Worm (Caenorhabditis elegans) whole organism, L1 larva: Measurements from ENCODE around the gene nlp-3.

Experiments
- C16A3.4 ChIP-seq: fragments of 150-350 bp; optimal IDR thresholded peaks from 2 replicates; lab custom pipeline; 2014; ENCODE audit warnings: missing biosample characterization, missing genetic modification characterization
- Y116A8C.19 ChIP-seq: sonication (generic microtip); optimal IDR thresholded peaks from 2 replicates; lab custom pipeline; 2016; ENCODE audit warnings: missing compliant biosample characterization, missing genetic modification characterization, borderline replicate concordance
- ama-1 ChIP-seq: fragments of 150-350 bp; optimal IDR thresholded peaks from 2 replicates; lab custom pipeline; 2014
- blmp-1 ChIP-seq: fragments of 150-350 bp; optimal IDR thresholded peaks from 2 replicates; lab custom pipeline; 2014; ENCODE audit warnings: missing biosample characterization, missing genetic modification characterization
- ceh-63 ChIP-seq: fragments of 200-800 bp; sonication (Bioruptor generic); optimal IDR thresholded peaks from 2 replicates; lab custom pipeline; 2018; ENCODE audit warnings: mild to moderate bottlenecking, missing genetic modification characterization, missing compliant biosample characterization
- ceh-82 ChIP-seq, 3 experiments: fragments of 150-350 bp in 1 of 3; sonication (generic microtip) in 2 of 3; optimal IDR thresholded peaks; 2 replicates each; lab custom pipeline; 2014 to 2017; ENCODE audit warnings: missing biosample characterization in 3 of 3, missing genetic modification characterization in 3 of 3
- ceh-88 ChIP-seq: fragments of 200-800 bp; sonication (Bioruptor generic); IDR thresholded peaks from 2 replicates; pipeline ENCODE4 v1.3.6; 2022; ENCODE audit warnings: missing genetic modification characterization, missing compliant biosample characterization
- ces-1 ChIP-seq: fragments of 150-350 bp; optimal IDR thresholded peaks from 2 replicates; lab custom pipeline; 2014; ENCODE audit warnings: missing biosample characterization, missing genetic modification reagents, missing genetic modification characterization
- dpl-1 ChIP-seq, 3 experiments: fragments of 150-350 bp in 2 of 3; sonication (generic microtip) in 1 of 3; optimal IDR thresholded peaks; 2 replicates each; lab custom pipeline; 2014 to 2017; ENCODE audit warnings: missing biosample characterization in 3 of 3, missing genetic modification characterization in 3 of 3, missing genetic modification reagents in 3 of 3
- efl-1 ChIP-seq, 4 experiments: fragments of 150-350 bp; optimal IDR thresholded peaks in 3 of 4; peaks in 1 of 4; 1 replicate in 1 of 4; 2 replicates in 3 of 4; lab custom pipeline; 2014; ENCODE audit warnings: missing biosample characterization in 2 of 4, missing genetic modification characterization in 2 of 4, missing genetic modification reagents in 2 of 4
- efl-3 ChIP-seq: fragments of 200-800 bp; sonication (Bioruptor generic); optimal IDR thresholded peaks from 2 replicates; lab custom pipeline; 2018; ENCODE audit warnings: mild to moderate bottlenecking, missing genetic modification characterization, missing compliant biosample characterization
- egl-27 ChIP-seq, 2 experiments: fragments of 150-350 bp in 1 of 2; sonication (generic microtip); optimal IDR thresholded peaks; 3 replicates each; lab custom pipeline; 2017 to 2018; ENCODE audit warnings: missing biosample characterization in 2 of 2, missing genetic modification characterization in 2 of 2, missing genetic modification reagents in 2 of 2
- fos-1 ChIP-seq: fragments of 150-350 bp; optimal IDR thresholded peaks from 2 replicates; lab custom pipeline; 2014; ENCODE audit warnings: missing biosample characterization, missing genetic modification characterization
- hlh-4 ChIP-seq: sonication (generic microtip); optimal IDR thresholded peaks from 2 replicates; lab custom pipeline; 2016; ENCODE audit warnings: mild to moderate bottlenecking, missing genetic modification characterization, missing compliant biosample characterization
- hpl-2 ChIP-seq: fragments of 150-350 bp; optimal IDR thresholded peaks from 2 replicates; lab custom pipeline; 2014; ENCODE audit warnings: missing biosample characterization, missing genetic modification reagents, missing genetic modification characterization
- irx-1 ChIP-seq: sonication (generic microtip); optimal IDR thresholded peaks from 2 replicates; lab custom pipeline; 2016; ENCODE audit warnings: missing genetic modification characterization, missing compliant biosample characterization
- jun-1 ChIP-seq: fragments of 150-350 bp; optimal IDR thresholded peaks from 2 replicates; lab custom pipeline; 2014; ENCODE audit warnings: missing biosample characterization, missing genetic modification reagents, missing genetic modification characterization
- lin-15B ChIP-seq: fragments of 150-350 bp; sonication (generic microtip); optimal IDR thresholded peaks from 3 replicates; lab custom pipeline; 2014; ENCODE audit warnings: missing biosample characterization, missing genetic modification characterization
- lir-3 ChIP-seq: sonication (generic microtip); optimal IDR thresholded peaks from 2 replicates; lab custom pipeline; 2016; ENCODE audit warnings: mild to moderate bottlenecking, missing genetic modification characterization, moderate library complexity, missing compliant biosample characterization; ENCODE audit not compliant: poor library complexity
- lsy-2 ChIP-seq, 2 experiments: fragments of 150-350 bp; optimal IDR thresholded peaks; 2 replicates each; lab custom pipeline; 2014; ENCODE audit warnings: missing biosample characterization in 2 of 2, missing genetic modification characterization in 2 of 2
- mab-9 ChIP-seq: fragments of 200-800 bp; sonication (Bioruptor generic); IDR thresholded peaks from 2 replicates; pipeline ENCODE4 v1.3.6; 2022; ENCODE audit warnings: missing genetic modification reagents, missing genetic modification characterization, missing compliant biosample characterization
- mdl-1 ChIP-seq, 2 experiments: fragments of 150-350 bp; optimal IDR thresholded peaks; 2 replicates each; lab custom pipeline; 2014 to 2017; ENCODE audit warnings: missing biosample characterization in 2 of 2, missing genetic modification characterization in 2 of 2, inconsistent platforms in 1 of 2
- mef-2 ChIP-seq: fragments of 150-350 bp; optimal IDR thresholded peaks from 2 replicates; lab custom pipeline; 2014; ENCODE audit warnings: missing biosample characterization, missing genetic modification characterization
- nhr-11 ChIP-seq: fragments of 150-350 bp; optimal IDR thresholded peaks from 2 replicates; lab custom pipeline; 2014; ENCODE audit warnings: missing biosample characterization, missing genetic modification characterization
- nhr-19 ChIP-seq: fragments of 200-800 bp; sonication (Bioruptor generic); conservative IDR thresholded peaks from 2 replicates; pipeline ENCODE4 v1.3.6; 2022; ENCODE audit warnings: missing genetic modification characterization, missing compliant biosample characterization
- nhr-20 ChIP-seq: sonication (generic microtip); optimal IDR thresholded peaks from 2 replicates; lab custom pipeline; 2016; ENCODE audit warnings: mild to moderate bottlenecking, missing genetic modification characterization, missing compliant biosample characterization
- nhr-237 ChIP-seq: fragments of 150-350 bp; optimal IDR thresholded peaks from 2 replicates; lab custom pipeline; 2014; ENCODE audit warnings: missing biosample characterization, missing genetic modification characterization
- nhr-77 ChIP-seq: fragments of 150-350 bp; optimal IDR thresholded peaks from 2 replicates; lab custom pipeline; 2014; ENCODE audit warnings: missing biosample characterization, missing genetic modification characterization
- nhr-85 ChIP-seq: sonication (generic microtip); peaks from one replicate; lab custom pipeline; 2016; ENCODE audit warnings: missing genetic modification characterization, inconsistent platforms, missing compliant biosample characterization
- rnt-1 ChIP-seq: sonication (generic microtip); optimal IDR thresholded peaks from 2 replicates; lab custom pipeline; 2016; ENCODE audit warnings: mild to moderate bottlenecking, missing genetic modification characterization, moderate library complexity, missing compliant biosample characterization
- skn-1 ChIP-seq: fragments of 150-350 bp; optimal IDR thresholded peaks from 2 replicates; lab custom pipeline; 2014; ENCODE audit warnings: missing biosample characterization, missing genetic modification characterization
- snu-23 ChIP-seq: sonication (generic microtip); optimal IDR thresholded peaks from 2 replicates; lab custom pipeline; 2016; ENCODE audit warnings: missing genetic modification characterization, missing compliant biosample characterization
- sox-4 ChIP-seq: sonication (generic microtip); optimal IDR thresholded peaks from 2 replicates; lab custom pipeline; 2016; ENCODE audit warnings: missing genetic modification characterization, missing compliant biosample characterization
- sptf-1 ChIP-seq: fragments of 150-350 bp; optimal IDR thresholded peaks from 2 replicates; lab custom pipeline; 2014; ENCODE audit warnings: missing biosample characterization, missing genetic modification characterization
- sup-37 ChIP-seq: fragments of 200-800 bp; sonication (Bioruptor generic); optimal IDR thresholded peaks from 2 replicates; lab custom pipeline; 2018; ENCODE audit warnings: mild to moderate bottlenecking, missing genetic modification characterization, missing compliant biosample characterization
- swsn-7 ChIP-seq: sonication (generic microtip); optimal IDR thresholded peaks from 2 replicates; lab custom pipeline; 2016; ENCODE audit warnings: missing genetic modification characterization, missing compliant biosample characterization
- tbx-2 ChIP-seq: sonication (generic microtip); optimal IDR thresholded peaks from 2 replicates; lab custom pipeline; 2016; ENCODE audit warnings: missing genetic modification characterization, missing compliant biosample characterization
- unc-130 ChIP-seq: fragments of 150-350 bp; optimal IDR thresholded peaks from 2 replicates; lab custom pipeline; 2017; ENCODE audit warnings: missing biosample characterization, missing genetic modification characterization, inconsistent platforms
- unc-30 ChIP-seq: sonication (generic microtip); optimal IDR thresholded peaks from 2 replicates; lab custom pipeline; 2017; ENCODE audit warnings: missing biosample characterization, missing genetic modification characterization
- unc-86 ChIP-seq: sonication (generic microtip); optimal IDR thresholded peaks from 2 replicates; lab custom pipeline; 2016; ENCODE audit warnings: missing genetic modification characterization, missing compliant biosample characterization
- zag-1 ChIP-seq: fragments of 150-350 bp; optimal IDR thresholded peaks from 2 replicates; lab custom pipeline; 2014; ENCODE audit warnings: missing biosample characterization, missing genetic modification characterization
- ztf-11 ChIP-seq, 2 experiments: sonication (generic microtip); optimal IDR thresholded peaks; 2 replicates each; lab custom pipeline; 2016 to 2017; ENCODE audit warnings: missing genetic modification characterization in 2 of 2, missing biosample characterization in 1 of 2, missing compliant biosample characterization in 1 of 2

The nlp-3 gene

DNA sequence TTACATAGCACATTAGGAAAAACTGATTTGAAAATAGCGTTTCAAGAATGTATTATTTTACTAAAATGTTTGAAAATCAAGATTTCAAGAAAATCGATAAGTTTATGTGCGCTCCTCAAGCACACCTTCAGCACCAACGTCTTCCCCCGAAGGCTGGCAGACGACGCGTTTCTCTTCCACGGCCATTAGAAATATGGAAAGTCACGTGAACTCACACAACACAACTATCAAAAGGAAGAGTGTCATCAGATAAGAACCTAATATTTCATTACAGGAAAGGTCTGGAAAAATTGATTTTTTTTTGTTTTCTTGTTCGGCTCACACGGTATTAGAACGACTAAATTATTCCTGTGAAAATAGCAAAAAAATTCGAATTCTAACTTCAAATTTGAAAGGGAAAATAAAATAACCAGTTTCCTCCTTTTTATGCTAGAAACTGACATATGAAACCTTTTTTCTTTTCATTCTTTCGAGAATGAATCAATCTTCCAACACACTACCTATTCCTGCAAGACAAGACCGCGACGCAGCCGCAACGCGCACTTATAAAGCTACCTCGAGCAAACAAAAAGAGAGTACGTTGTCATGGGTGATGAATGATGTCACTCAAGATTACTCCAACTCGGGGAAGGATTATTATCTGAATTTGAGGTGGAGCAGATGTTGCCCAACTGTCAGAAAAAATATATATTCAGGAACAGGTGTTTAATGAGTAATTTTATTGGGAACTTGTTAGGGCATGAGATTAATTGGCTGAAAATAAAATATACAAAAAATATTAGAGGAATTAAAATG, 47.1 kb upstream of the nlp-3 start (continued):
- TF ChIP-seq nhr-77 (no peak), dpl-1 (GFP tag; optimal IDR thresholded peaks at IDR 0.05; lab: Kevin White, UChicago) (peak in 1 of 3 experiments; percentile 11), lsy-2 (tag; optimal IDR thresholded peaks at IDR 0.05; lab: Kevin White, UChicago) (peak in 1 of 2 experiments; percentile 12), efl-3 (GFP tag; lab: Kevin White, UChicago) (no peak), mdl-1 (tag; optimal IDR thresholded peaks at IDR 0.05; lab: Kevin White, UChicago) (peak in 1 of 2 experiments; percentile 23), blmp-1 (tag; lab: Kevin White, UChicago) (peak; percentile 12), rnt-1 (tag; lab: Kevin White, UChicago) (peak; percentile 35), nhr-85 (tag; lab: Kevin White, UChicago) (peak; percentile 75), C16A3.4 (tag; lab: Kevin White, UChicago) (no peak), sup-37 (GFP tag; lab: Kevin White, UChicago) (no peak), sox-4 (peak; percentile 14), nhr-20 (tag; lab: Kevin White, UChicago) (peak; percentile 16), hlh-4 (tag; lab: Kevin White, UChicago) (peak; percentile 49), ztf-11 (tag; optimal IDR thresholded peaks at IDR 0.05; lab: Kevin White, UChicago) (peak in 1 of 2 experiments; percentile 50), irx-1 (tag; lab: Kevin White, UChicago) (no peak), egl-27 (tag; optimal IDR thresholded peaks at IDR 0.05; lab: Kevin White, UChicago) (no peak), ceh-88 (GFP tag; lab: Robert Waterston, UW) (no peak), zag-1 (tag; lab: Kevin White, UChicago) (no peak)

- no peak for TF ChIP-seq sptf-1 (tag; lab: Kevin White, UChicago)
- no peak for TF ChIP-seq hpl-2 (GFP tag; lab: Kevin White, UChicago)
- TF ChIP-seq ceh-63, result no peak
- TF ChIP-seq efl-3 (GFP tag; lab: Kevin White, UChicago), result no peak
- no peak for TF ChIP-seq ztf-11 (tag; optimal IDR thresholded peaks at IDR 0.05; lab: Kevin White, UChicago)
- no peak for TF ChIP-seq dpl-1 (GFP tag; optimal IDR thresholded peaks at IDR 0.05; lab: Kevin White, UChicago)
- no peak for TF ChIP-seq snu-23
- no peak for TF ChIP-seq tbx-2
- no peak for TF ChIP-seq nhr-77
- TF ChIP-seq sox-4, result no peak
- TF ChIP-seq ceh-82 (tag; optimal IDR thresholded peaks at IDR 0.05; lab: Kevin White, UChicago), result no peak
- no peak for TF ChIP-seq egl-27 (tag; optimal IDR thresholded peaks at IDR 0.05; lab: Kevin White, UChicago)
- no peak for TF ChIP-seq jun-1 (tag; lab: Kevin White, UChicago)
- no peak for TF ChIP-seq lin-15B
- no peak for TF ChIP-seq nhr-237 (tag; lab: Kevin White, UChicago)
- TF ChIP-seq mef-2 (tag; lab: Kevin White, UChicago), result no peak
Observed at ce11 chrX:13224608-13225007, 46.4 kb upstream of the nlp-3 start, which contains the start of gene skr-19. Gene skr-19, minus strand, starts transcription at chrX:13224708.

- TF ChIP-seq nhr-19 (GFP tag; lab: Robert Waterston, UW) (no peak), unc-30 (tag; lab: Kevin White, UChicago) (no peak), lin-15B (no peak), lsy-2 (tag; optimal IDR thresholded peaks at IDR 0.05; lab: Kevin White, UChicago) (no peak), ama-1 (lab: Kevin White, UChicago) (no peak), egl-27 (tag; optimal IDR thresholded peaks at IDR 0.05; lab: Kevin White, UChicago) (no peak), mab-9 (no peak), skn-1 (tag; lab: Kevin White, UChicago) (no peak), dpl-1 (GFP tag; optimal IDR thresholded peaks at IDR 0.05; lab: Kevin White, UChicago) (no peak), ces-1 (GFP tag; lab: Kevin White, UChicago) (no peak), Y116A8C.19 (tag; lab: Kevin White, UChicago) (no peak), fos-1 (tag; lab: Kevin White, UChicago) (no peak), unc-86 (tag; lab: Kevin White, UChicago) (no peak), lir-3 (tag; lab: Kevin White, UChicago) (no peak), swsn-7 (no peak), nhr-11 (tag; lab: Kevin White, UChicago) (no peak), efl-1 (optimal IDR thresholded peaks at IDR 0.05; lab: Kevin White, UChicago) (no peak), efl-1 (GFP tag; optimal IDR thresholded peaks at IDR 0.05 in 1 of 2; lab: Kevin White, UChicago) (no peak), efl-3 (GFP tag; lab: Kevin White, UChicago) (no peak), unc-130 (tag; lab: Kevin White, UChicago) (no peak)
Observed at ce11 chrX:13223437-13223836, 45.2 kb upstream of the nlp-3 start, which contains the start of gene skr-20. Gene skr-20, minus strand, starts transcription at chrX:13223537.
